Worm (Caenorhabditis elegans): ENCODE data around the gene F25E5.16.

DNA sequence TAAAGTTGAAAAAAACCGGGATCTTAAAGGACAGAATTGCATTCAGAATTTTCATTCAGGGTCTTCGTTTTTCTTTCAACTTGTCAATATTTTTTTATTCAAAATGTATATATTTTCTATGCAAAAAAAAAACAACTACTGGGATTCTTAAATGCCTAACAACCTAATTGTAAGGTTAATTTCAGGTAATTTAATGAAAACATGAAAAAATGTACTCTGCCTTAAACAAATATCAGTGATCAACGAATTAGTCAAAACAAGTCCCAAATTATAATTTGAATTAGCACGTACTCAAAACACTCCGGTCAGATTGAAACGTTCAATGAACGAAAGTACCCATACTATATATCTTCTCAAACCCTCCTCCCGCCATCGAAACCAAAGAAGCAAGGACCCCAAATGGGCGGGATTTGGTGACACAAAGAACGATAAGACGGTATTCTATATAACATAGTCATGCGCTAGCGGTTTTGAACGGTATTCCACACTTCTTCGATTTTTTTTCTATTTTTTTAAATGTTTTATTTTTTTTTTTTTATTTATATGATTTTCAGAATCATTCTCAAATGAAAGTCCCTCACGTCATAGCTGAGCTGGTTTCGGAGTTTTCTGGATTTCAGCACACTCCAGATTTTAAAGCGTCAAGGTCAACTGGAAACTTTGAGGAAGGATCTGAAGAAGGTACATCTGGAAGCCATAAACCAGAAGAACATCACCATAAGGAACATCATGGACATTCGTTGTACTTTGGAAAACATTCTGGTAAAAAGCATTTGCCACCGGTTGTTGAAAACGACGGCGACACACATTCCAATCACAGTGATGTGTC, 2.5 kb upstream of the F25E5.16 start, which contains the start of the genes ddo-2 and F25E5.8:
- TF ChIP-seq nhr-12 (tag; optimal IDR thresholded peaks at IDR 0.05) (no peak), lsy-2 (tag; optimal IDR thresholded peaks at IDR 0.05) (no peak), elt-1 (tag; optimal IDR thresholded peaks at IDR 0.05; ENCODE audit: borderline replicate concordance, insufficient read depth) (no peak), cnd-1 (tag; optimal IDR thresholded peaks at IDR 0.05) (no peak), pha-4 (tag; optimal IDR thresholded peaks at IDR 0.05) (no peak), nhr-28 (tag; optimal IDR thresholded peaks at IDR 0.05) (no peak), tbx-8 (GFP tag; optimal IDR thresholded peaks at IDR 0.05) (no peak), drap-1 (GFP tag; optimal IDR thresholded peaks at IDR 0.05) (no peak)
